Worm (Caenorhabditis elegans) whole organism, young adult: ENCODE data around the gene ddl-2.
A peak's percentile ranks its signal among the peaks of the same experiment; 100 is the strongest.

Source experiments
- B0019.2 ChIP-seq: fragments of 200-800 bp; sonication (Bioruptor generic); conservative IDR thresholded peaks from 2 replicates; pipeline ENCODE4 v1.3.6; 2022; ENCODE audit warnings: missing genetic modification reagents, missing genetic modification characterization, missing compliant biosample characterization
- B0336.3 ChIP-seq: fragments of 200-800 bp; sonication (Bioruptor generic); IDR thresholded peaks from 2 replicates; pipeline ENCODE4 v1.3.6; 2022; ENCODE audit warnings: missing genetic modification characterization, missing compliant biosample characterization
- C06A6.2 ChIP-seq: fragments of 200-800 bp; sonication (Bioruptor generic); conservative IDR thresholded peaks from 2 replicates; pipeline ENCODE4 v1.3.6; 2022; ENCODE audit warnings: missing genetic modification characterization, missing compliant biosample characterization
- D2030.7 ChIP-seq: fragments of 200-800 bp; sonication (Bioruptor generic); IDR thresholded peaks from 2 replicates; pipeline ENCODE4 v1.3.6; 2022; ENCODE audit warnings: missing genetic modification reagents, missing genetic modification characterization, missing compliant biosample characterization
- F23B12.7 ChIP-seq: sonication (generic microtip); optimal IDR thresholded peaks from 2 replicates; lab custom pipeline; 2017; ENCODE audit warnings: missing genetic modification characterization, mild to moderate bottlenecking, missing compliant biosample characterization, antibody characterized with exemption, moderate library complexity; ENCODE audit not compliant: insufficient read depth
- F33H1.4 ChIP-seq: fragments of 200-800 bp; sonication (Bioruptor generic); IDR thresholded peaks from 2 replicates; pipeline ENCODE4 v1.3.6; 2022; ENCODE audit warnings: missing genetic modification reagents, missing genetic modification characterization, missing compliant biosample characterization
- F49E8.2 ChIP-seq: sonication (generic microtip); optimal IDR thresholded peaks from 3 replicates; lab custom pipeline; 2017; ENCODE audit warnings: missing genetic modification characterization, mild to moderate bottlenecking, missing compliant biosample characterization, antibody characterized with exemption, moderate library complexity; ENCODE audit not compliant: insufficient read depth
- F55B11.4 ChIP-seq: sonication (generic microtip); optimal IDR thresholded peaks from 2 replicates; lab custom pipeline; 2016; ENCODE audit warnings: missing compliant biosample characterization, missing genetic modification characterization, borderline replicate concordance; ENCODE audit not compliant: insufficient read depth
- F57A8.1 ChIP-seq: fragments of 200-800 bp; sonication (Bioruptor generic); optimal IDR thresholded peaks from 2 replicates; lab custom pipeline; 2018; ENCODE audit warnings: mild to moderate bottlenecking, missing genetic modification characterization, moderate library complexity, missing compliant biosample characterization
- Y79H2A.3 ChIP-seq: fragments of 200-800 bp; sonication (Bioruptor generic); conservative IDR thresholded peaks from 2 replicates; pipeline ENCODE4 v1.3.6; 2022; ENCODE audit warnings: missing genetic modification reagents, missing genetic modification characterization, missing compliant biosample characterization
- ZK185.1 ChIP-seq: sonication (generic microtip); optimal IDR thresholded peaks from 2 replicates; lab custom pipeline; 2016; ENCODE audit warnings: mild to moderate bottlenecking, missing genetic modification characterization, missing compliant biosample characterization; ENCODE audit not compliant: poor library complexity, severe bottlenecking
- attf-3 ChIP-seq: fragments of 200-800 bp; sonication (Bioruptor generic); conservative IDR thresholded peaks from 2 replicates; pipeline ENCODE4 v1.3.6; 2022; ENCODE audit warnings: missing genetic modification reagents, missing genetic modification characterization, missing compliant biosample characterization
- cebp-2 ChIP-seq: fragments of 200-800 bp; sonication (Bioruptor generic); IDR thresholded peaks from 2 replicates; pipeline ENCODE4 v1.3.6; 2022; ENCODE audit warnings: missing genetic modification characterization, missing compliant biosample characterization
- ceh-40 ChIP-seq: fragments of 200-800 bp; sonication (Bioruptor generic); IDR thresholded peaks from 2 replicates; pipeline ENCODE4 v1.3.6; 2022; ENCODE audit warnings: missing genetic modification characterization, missing compliant biosample characterization
- dox-1 ChIP-seq: fragments of 200-800 bp; sonication (Bioruptor generic); IDR thresholded peaks from 2 replicates; pipeline ENCODE4 v1.3.6; 2022; ENCODE audit warnings: missing genetic modification reagents, missing genetic modification characterization, missing compliant biosample characterization
- dpff-1 ChIP-seq: sonication (generic microtip); optimal IDR thresholded peaks from 2 replicates; lab custom pipeline; 2017; ENCODE audit warnings: mild to moderate bottlenecking, missing genetic modification characterization, missing compliant biosample characterization
- dpl-1 ChIP-seq: fragments of 150-350 bp; optimal IDR thresholded peaks from 2 replicates; lab custom pipeline; 2014; ENCODE audit warnings: missing biosample characterization, missing genetic modification reagents, missing genetic modification characterization
- egl-44 ChIP-seq: fragments of 200-800 bp; sonication (Bioruptor generic); IDR thresholded peaks from 2 replicates; pipeline ENCODE4 v1.3.6; 2022; ENCODE audit warnings: missing genetic modification reagents, missing genetic modification characterization, missing compliant biosample characterization
- egrh-3 ChIP-seq: fragments of 200-800 bp; sonication (Bioruptor generic); IDR thresholded peaks from 2 replicates; pipeline ENCODE4 v1.3.6; 2022; ENCODE audit warnings: missing genetic modification reagents, missing genetic modification characterization, missing compliant biosample characterization
- him-1 ChIP-seq: sonication (generic microtip); optimal IDR thresholded peaks from 2 replicates; lab custom pipeline; 2016; ENCODE audit warnings: missing genotype, missing genetic modification reagents, missing genetic modification characterization, missing compliant biosample characterization
- hmg-1.2 ChIP-seq: fragments of 200-800 bp; sonication (Bioruptor generic); IDR thresholded peaks from 2 replicates; pipeline ENCODE4 v1.3.6; 2022; ENCODE audit warnings: missing genetic modification reagents, missing genetic modification characterization, missing compliant biosample characterization
- let-607 ChIP-seq, 2 experiments: fragments of 200-800 bp in 1 of 2; sonication (Bioruptor generic) in 1 of 2; sonication (generic microtip) in 1 of 2; optimal IDR thresholded peaks; 2 replicates each; lab custom pipeline; 2016 to 2018; ENCODE audit warnings: mild to moderate bottlenecking in 2 of 2, missing compliant biosample characterization in 2 of 2, missing genetic modification characterization in 2 of 2, moderate library complexity in 2 of 2, missing genotype in 1 of 2
- lin-54 ChIP-seq: fragments of 200-800 bp; sonication (Bioruptor generic); optimal IDR thresholded peaks from 2 replicates; lab custom pipeline; 2018; ENCODE audit warnings: mild to moderate bottlenecking, missing genetic modification characterization, missing compliant biosample characterization
- lsl-1 ChIP-seq: fragments of 200-800 bp; sonication (Bioruptor generic); optimal IDR thresholded peaks from 2 replicates; lab custom pipeline; 2018; ENCODE audit warnings: mild to moderate bottlenecking, missing genetic modification characterization, moderate library complexity, missing compliant biosample characterization
- madf-8 ChIP-seq: fragments of 200-800 bp; sonication (Bioruptor generic); conservative IDR thresholded peaks from 2 replicates; pipeline ENCODE4 v1.3.6; 2022; ENCODE audit warnings: missing genetic modification reagents, missing genetic modification characterization, missing compliant biosample characterization
- mes-4 ChIP-seq: sonication (generic microtip); optimal IDR thresholded peaks from 2 replicates; lab custom pipeline; 2016; ENCODE audit warnings: missing genotype, missing genetic modification characterization, missing compliant biosample characterization
- nhr-27 ChIP-seq: fragments of 200-800 bp; sonication (Bioruptor generic); optimal IDR thresholded peaks from 2 replicates; lab custom pipeline; 2018; ENCODE audit warnings: mild to moderate bottlenecking, missing genetic modification characterization, moderate library complexity, missing compliant biosample characterization
- pbrm-1 ChIP-seq: fragments of 200-800 bp; sonication (Bioruptor generic); IDR thresholded peaks from 2 replicates; pipeline ENCODE4 v1.3.6; 2022; ENCODE audit warnings: missing genetic modification reagents, missing genetic modification characterization, missing compliant biosample characterization
- rcor-1 ChIP-seq: fragments of 200-800 bp; sonication (Bioruptor generic); IDR thresholded peaks from 2 replicates; pipeline ENCODE4 v1.3.6; 2022; ENCODE audit warnings: missing genetic modification reagents, missing genetic modification characterization, missing compliant biosample characterization
- repo-1 ChIP-seq: sonication (generic microtip); optimal IDR thresholded peaks from 2 replicates; lab custom pipeline; 2017; ENCODE audit warnings: mild to moderate bottlenecking, missing genetic modification characterization, missing compliant biosample characterization
- sdz-38 ChIP-seq: sonication (generic microtip); optimal IDR thresholded peaks from 2 replicates; lab custom pipeline; 2016; ENCODE audit warnings: missing genotype, missing genetic modification characterization, missing compliant biosample characterization
- sea-2 ChIP-seq: fragments of 200-800 bp; sonication (Bioruptor generic); IDR thresholded peaks from 2 replicates; pipeline ENCODE4 v1.3.6; 2022; ENCODE audit warnings: missing genetic modification characterization, missing compliant biosample characterization
- snpc-1.1 ChIP-seq: sonication (generic microtip); optimal IDR thresholded peaks from 2 replicates; lab custom pipeline; 2017; ENCODE audit warnings: missing genetic modification characterization, mild to moderate bottlenecking, missing compliant biosample characterization, antibody characterized with exemption, moderate library complexity, missing genotype, missing genetic modification reagents; ENCODE audit not compliant: insufficient read depth
- snpc-3.4 ChIP-seq: sonication (generic microtip); optimal IDR thresholded peaks from 2 replicates; lab custom pipeline; 2017; ENCODE audit warnings: missing genetic modification characterization, mild to moderate bottlenecking, missing compliant biosample characterization, antibody characterized with exemption, moderate library complexity, missing genotype, missing genetic modification reagents
- snpc-4 ChIP-seq, 5 experiments: fragments of 150-350 bp in 1 of 5; sonication (generic microtip) in 4 of 5; optimal IDR thresholded peaks; 2 replicates each; lab custom pipeline; 2014 to 2018; ENCODE audit warnings: missing genetic modification characterization in 5 of 5, missing biosample characterization in 3 of 5, antibody characterized with exemption in 2 of 5, mild to moderate bottlenecking in 2 of 5, missing compliant biosample characterization in 2 of 5, missing genotype in 2 of 5, moderate library complexity in 2 of 5, missing genetic modification reagents in 1 of 5
- tlf-1 ChIP-seq: fragments of 200-800 bp; sonication (Bioruptor generic); optimal IDR thresholded peaks from 2 replicates; lab custom pipeline; 2018; ENCODE audit warnings: mild to moderate bottlenecking, missing genetic modification characterization, missing compliant biosample characterization
- unc-130 ChIP-seq: sonication (generic microtip); optimal IDR thresholded peaks from 2 replicates; lab custom pipeline; 2016; ENCODE audit warnings: missing genetic modification reagents, missing genetic modification characterization, missing compliant biosample characterization
- ztf-25 ChIP-seq: fragments of 200-800 bp; sonication (Bioruptor generic); IDR thresholded peaks from 2 replicates; pipeline ENCODE4 v1.3.6; 2022; ENCODE audit warnings: missing genetic modification reagents, missing genetic modification characterization, missing compliant biosample characterization

The ddl-2 gene

DNA sequence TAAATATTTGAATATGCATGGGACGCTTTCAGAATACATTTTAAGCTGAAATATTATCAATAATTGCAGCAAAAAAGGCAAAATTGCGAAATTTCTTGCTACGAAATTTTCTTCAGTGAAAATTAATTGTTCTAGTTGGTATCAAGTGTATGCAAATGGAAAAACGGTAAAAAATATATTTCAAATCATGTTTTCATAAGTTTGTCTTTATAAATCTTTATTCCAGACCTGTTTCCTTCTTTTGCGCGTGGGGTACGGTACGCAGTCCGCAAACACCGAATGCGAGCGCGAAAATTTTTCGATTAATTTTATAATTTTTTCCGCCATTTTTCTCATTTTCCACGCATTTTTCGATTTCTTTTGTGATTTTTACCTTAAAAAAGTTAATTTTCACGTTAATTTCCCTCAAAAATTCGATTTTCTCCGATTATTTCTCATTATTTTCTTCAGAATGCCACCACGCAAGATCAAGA, 49.1 kb upstream of the ddl-2 start, which contains the start of the genes fbxc-23 and csc-1 (continued):
- TF ChIP-seq rcor-1 (GFP tag; lab: Robert Waterston, UW) (peak; percentile 61; the same call in 1 of the 2 replicates), mes-4 (tag; lab: Kevin White, UChicago) (no peak), snpc-4 (GFP tag; optimal IDR thresholded peaks at IDR 0.05; lab: Kevin White, UChicago) (no peak), snpc-4 (tag; optimal IDR thresholded peaks at IDR 0.05; lab: Kevin White, UChicago) (peak in 3 of 4 experiments; percentile 15 to 76 (median 53)), sdz-38 (no peak), snpc-1.1 (peak; percentile 65), D2030.7 (peak; percentile 82), dpl-1 (peak; percentile 88), hmg-1.2 (GFP tag; lab: Robert Waterston, UW) (peak; percentile 49; the same call in 1 of the 2 replicates)

ce11 chrII:13595279-13595678, 47.8 kb upstream of the ddl-2 start:
- TF ChIP-seq cebp-2 (GFP tag; lab: Robert Waterston, UW), result no peak
- TF ChIP-seq ztf-25 (GFP tag; lab: Robert Waterston, UW), result no peak
- no peak for TF ChIP-seq F49E8.2 (tag; lab: Kevin White, UChicago)
- no peak for TF ChIP-seq lin-54 (GFP tag; lab: Kevin White, UChicago)
- no peak for TF ChIP-seq B0019.2
- no peak for TF ChIP-seq dox-1 (GFP tag; lab: Robert Waterston, UW)
- no peak for TF ChIP-seq snpc-3.4 (tag; lab: Kevin White, UChicago)
- TF ChIP-seq unc-130 (GFP tag; lab: Kevin White, UChicago), result no peak
- TF ChIP-seq egl-44 (GFP tag; lab: Robert Waterston, UW), result no peak
- no peak for TF ChIP-seq C06A6.2 (GFP tag; lab: Robert Waterston, UW)
- TF ChIP-seq Y79H2A.3, result no peak
- no peak for TF ChIP-seq nhr-27 (tag; lab: Kevin White, UChicago)
- TF ChIP-seq lsl-1 (GFP tag; lab: Kevin White, UChicago), result no peak
- no peak for TF ChIP-seq let-607 (tag; optimal IDR thresholded peaks at IDR 0.05; lab: Kevin White, UChicago)
- no peak for TF ChIP-seq tlf-1 (GFP tag; lab: Kevin White, UChicago)
- TF ChIP-seq F57A8.1 (GFP tag; lab: Kevin White, UChicago), result no peak
- TF ChIP-seq, all 124 proteins: peak for 0

DNA sequence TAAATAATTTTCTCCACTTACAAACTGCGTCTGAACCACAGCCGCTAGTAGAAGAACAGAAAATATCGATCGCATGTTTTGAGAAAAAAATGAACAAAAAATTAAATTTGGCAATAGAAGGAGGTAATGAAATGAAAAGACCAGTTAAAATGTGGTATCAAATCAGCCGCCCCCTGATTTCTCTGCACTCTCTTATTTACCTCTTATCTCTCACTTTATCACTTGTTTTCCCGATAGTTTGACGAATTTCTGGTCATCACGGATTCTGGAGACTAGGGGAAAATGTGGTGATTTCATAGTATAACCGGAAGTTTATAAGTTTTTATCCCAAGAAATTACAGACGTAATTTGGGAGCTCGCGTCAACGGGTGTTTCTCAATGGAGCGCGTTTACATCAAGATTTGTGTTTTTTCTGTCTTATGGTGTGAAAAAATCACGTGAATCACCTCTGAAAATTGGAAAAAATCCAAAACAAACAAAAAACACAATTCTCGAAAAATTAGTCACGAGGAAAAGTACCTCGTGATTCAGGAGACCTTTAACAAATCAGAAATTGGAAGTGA, 46.3 kb upstream of the ddl-2 start, which contains the start of gene clec-146:
TSS of gene clec-146 (minus strand) at position 116 of the 563 bp plus-strand sequence.
- TF ChIP-seq unc-130 (GFP tag; lab: Kevin White, UChicago) (no peak), ceh-40 (GFP tag; lab: Robert Waterston, UW) (no peak), F49E8.2 (tag; lab: Kevin White, UChicago) (no peak), him-1 (tag; lab: Kevin White, UChicago) (no peak), B0019.2 (no peak), hmg-1.2 (GFP tag; lab: Robert Waterston, UW) (peak; percentile 62; the same call in 1 of the 2 replicates)

ce11 chrII:13590461-13590860, 43.0 kb upstream of the ddl-2 start, which contains the start of gene clec-145:
Gene clec-145, minus strand, starts transcription at chrII:13590561.
- TF ChIP-seq F57A8.1 (GFP tag; lab: Kevin White, UChicago) (no peak), dpff-1 (no peak), F33H1.4 (GFP tag; lab: Robert Waterston, UW) (no peak), F23B12.7 (tag; lab: Kevin White, UChicago) (no peak), sea-2 (GFP tag; lab: Robert Waterston, UW) (no peak), madf-8 (GFP tag; lab: Robert Waterston, UW) (no peak), F55B11.4 (tag; lab: Kevin White, UChicago) (no peak), ZK185.1 (no peak), egrh-3 (no peak), repo-1 (tag; lab: Kevin White, UChicago) (no peak), pbrm-1 (GFP tag; lab: Robert Waterston, UW) (no peak), B0336.3 (GFP tag; lab: Robert Waterston, UW) (no peak), attf-3 (GFP tag; lab: Robert Waterston, UW) (no peak)
